Worm (Caenorhabditis elegans) whole organism, early embryonic: ENCODE measurements around the gene natc-1.

ENCODE experiments used
- B0310.2 ChIP-seq: sonication (generic microtip); optimal IDR thresholded peaks from 2 replicates; lab custom pipeline; 2016; ENCODE audit warnings: mild to moderate bottlenecking, missing genetic modification characterization, missing compliant biosample characterization
- F13C5.2 ChIP-seq: sonication (generic microtip); optimal IDR thresholded peaks from 2 replicates; lab custom pipeline; 2017; ENCODE audit warnings: mild to moderate bottlenecking, missing genetic modification characterization, inconsistent platforms, missing compliant biosample characterization
- aly-1 ChIP-seq: sonication (generic microtip); optimal IDR thresholded peaks from 2 replicates; lab custom pipeline; 2016; ENCODE audit warnings: missing genetic modification characterization, missing compliant biosample characterization
- ama-1 ChIP-seq: fragments of 150-350 bp; optimal IDR thresholded peaks from 2 replicates; lab custom pipeline; 2014
- ceh-13 ChIP-seq: fragments of 200-800 bp; sonication (Bioruptor generic); optimal IDR thresholded peaks from 2 replicates; lab custom pipeline; 2018; ENCODE audit warnings: mild to moderate bottlenecking, missing genetic modification characterization, missing compliant biosample characterization
- ceh-36 ChIP-seq: sonication (generic microtip); optimal IDR thresholded peaks from 2 replicates; lab custom pipeline; 2016; ENCODE audit warnings: missing genetic modification characterization, inconsistent platforms, missing compliant biosample characterization
- ets-7 ChIP-seq: sonication (generic microtip); optimal IDR thresholded peaks from 2 replicates; lab custom pipeline; 2016; ENCODE audit warnings: missing genotype, missing genetic modification characterization, missing compliant biosample characterization
- flt-1 ChIP-seq: fragments of 200-800 bp; sonication (Bioruptor generic); IDR thresholded peaks from 2 replicates; pipeline ENCODE4 v1.3.6; 2022; ENCODE audit warnings: missing genetic modification characterization, missing compliant biosample characterization
- hmbx-1 ChIP-seq: sonication (generic microtip); optimal IDR thresholded peaks from 2 replicates; lab custom pipeline; 2016; ENCODE audit warnings: mild to moderate bottlenecking, missing genetic modification characterization, missing compliant biosample characterization
- hmg-4 ChIP-seq: fragments of 200-800 bp; sonication (Bioruptor generic); optimal IDR thresholded peaks from 2 replicates; lab custom pipeline; 2018; ENCODE audit warnings: mild to moderate bottlenecking, missing genetic modification characterization, missing compliant biosample characterization
- hnd-1 ChIP-seq: sonication (generic microtip); optimal IDR thresholded peaks from 2 replicates; lab custom pipeline; 2016; ENCODE audit warnings: missing genetic modification characterization, missing compliant biosample characterization
- pes-1 ChIP-seq: fragments of 200-800 bp; sonication (Bioruptor generic); IDR thresholded peaks from 2 replicates; pipeline ENCODE4 v1.3.6; 2022; ENCODE audit warnings: missing genetic modification reagents, missing genetic modification characterization, missing compliant biosample characterization
- scrt-1 ChIP-seq: fragments of 200-800 bp; sonication (Bioruptor generic); IDR thresholded peaks from 2 replicates; pipeline ENCODE4 v1.3.6; 2022; ENCODE audit warnings: missing genetic modification characterization, missing compliant biosample characterization
- sea-1 ChIP-seq: fragments of 200-800 bp; sonication (Bioruptor generic); conservative IDR thresholded peaks from 2 replicates; pipeline ENCODE4 v1.3.6; 2022; ENCODE audit warnings: missing genetic modification characterization, missing compliant biosample characterization
- tbx-11 ChIP-seq: fragments of 200-800 bp; sonication (Bioruptor generic); IDR thresholded peaks from 2 replicates; pipeline ENCODE4 v1.3.6; 2022; ENCODE audit warnings: missing genetic modification characterization, missing compliant biosample characterization
- tbx-37 ChIP-seq: fragments of 200-800 bp; sonication (Bioruptor generic); conservative IDR thresholded peaks from 2 replicates; pipeline ENCODE4 v1.3.6; 2022; ENCODE audit warnings: missing genetic modification reagents, missing genetic modification characterization, missing compliant biosample characterization
- tra-4 ChIP-seq: sonication (generic microtip); optimal IDR thresholded peaks from 2 replicates; lab custom pipeline; 2017; ENCODE audit warnings: missing genetic modification characterization, missing compliant biosample characterization

natc-1 gene

DNA sequence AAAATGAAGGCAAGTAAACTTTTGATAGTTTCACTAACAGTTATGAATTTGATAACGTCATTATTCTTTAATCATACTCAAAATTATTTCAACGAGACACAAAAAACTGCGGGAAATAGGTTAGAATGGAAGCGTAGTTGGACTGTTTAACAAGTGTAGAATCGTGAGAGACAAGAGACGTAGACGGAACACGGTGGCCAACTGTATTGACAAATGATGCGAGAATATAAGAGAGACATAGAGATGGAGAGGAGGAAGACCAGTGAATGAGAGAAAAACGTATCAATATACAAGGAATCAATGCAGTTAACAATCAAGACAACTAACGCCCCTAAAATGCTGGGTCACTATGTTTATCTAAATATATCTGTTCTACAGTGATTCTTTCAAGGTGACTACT lies 16.5 kb upstream of the natc-1 start:
- no peak for TF ChIP-seq flt-1

DNA sequence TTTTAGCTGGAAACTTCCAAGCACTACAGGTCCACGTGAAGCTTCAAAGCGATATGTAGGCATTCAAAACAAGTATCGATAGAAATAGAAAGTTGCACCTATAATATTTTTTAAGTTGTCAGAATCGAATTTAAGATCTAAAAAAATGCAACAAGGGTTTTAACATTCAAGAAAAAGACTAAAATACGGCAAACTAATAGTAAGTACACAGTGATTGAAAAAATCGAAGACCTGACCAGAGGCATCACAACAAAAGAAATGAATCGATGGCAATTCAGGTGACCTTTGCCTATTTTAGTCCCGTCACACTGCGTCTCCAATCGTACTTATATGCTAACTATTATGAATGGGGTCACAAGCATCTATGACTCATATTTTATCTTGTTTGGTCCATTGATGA lies 14.2 kb upstream of the natc-1 start, which contains the start of gene T23B12.5:
T23B12.5 (minus strand) TSS at position 101 of the 400 bp plus-strand sequence.
- TF ChIP-seq ama-1 (lab: Kevin White, UChicago), result no peak
- no peak for TF ChIP-seq F13C5.2 (tag; lab: Kevin White, UChicago)

DNA sequence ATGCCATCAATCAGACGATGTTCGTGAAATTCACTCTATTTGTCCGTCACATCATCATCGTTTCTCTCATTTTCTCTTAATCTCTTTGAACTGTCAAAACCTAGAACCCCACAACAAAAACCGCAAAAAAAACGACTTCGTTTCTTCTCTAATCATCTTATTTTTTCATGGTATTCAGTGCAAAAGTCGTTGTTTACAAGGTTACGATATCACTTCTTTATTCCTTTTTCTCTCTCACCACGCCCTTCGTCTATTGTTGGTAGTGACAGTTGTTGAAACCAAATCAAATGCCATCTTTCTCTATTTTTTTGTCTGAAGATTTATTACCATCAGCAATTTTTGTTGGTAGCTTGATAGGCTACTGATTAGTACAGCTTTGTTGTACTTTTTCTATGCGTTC lies 12.9 kb upstream of the natc-1 start:
- TF ChIP-seq hmbx-1 (tag; lab: Kevin White, UChicago) (no peak), flt-1 (no peak), hnd-1 (tag; lab: Kevin White, UChicago) (no peak)

DNA sequence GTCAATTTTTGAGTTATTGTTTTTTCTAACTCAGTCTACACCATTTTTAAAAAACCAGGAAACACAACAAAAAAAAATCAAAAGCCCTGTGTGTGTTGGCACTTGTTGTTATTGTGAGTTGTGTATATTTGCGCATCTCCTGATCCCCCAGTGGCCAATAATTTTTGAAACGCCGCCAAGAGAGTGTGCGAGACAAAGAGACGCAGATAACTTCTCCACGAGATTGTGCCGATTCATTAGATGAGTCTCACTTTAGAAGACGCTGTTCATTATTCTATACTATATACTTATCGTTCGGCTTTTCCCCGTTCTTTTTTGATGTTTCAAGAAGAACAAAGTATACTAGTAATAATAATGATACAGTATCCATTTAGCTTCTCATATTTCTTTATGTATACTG lies 11.5 kb upstream of the natc-1 start:
- TF ChIP-seq ceh-13 (GFP tag; lab: Kevin White, UChicago), result no peak
- TF ChIP-seq sea-1 (GFP tag; lab: Robert Waterston, UW), result no peak
- TF ChIP-seq hmbx-1 (tag; lab: Kevin White, UChicago), result no peak
- no peak for TF ChIP-seq flt-1
- no peak for TF ChIP-seq tra-4 (tag; lab: Kevin White, UChicago)
- TF ChIP-seq scrt-1 (GFP tag; lab: Robert Waterston, UW), result no peak
- no peak for TF ChIP-seq tbx-11 (GFP tag; lab: Robert Waterston, UW)
- no peak for TF ChIP-seq B0310.2 (tag; lab: Kevin White, UChicago)
- TF ChIP-seq ets-7 (tag; lab: Kevin White, UChicago), result no peak
- TF ChIP-seq hmg-4 (GFP tag; lab: Kevin White, UChicago), result no peak
- no peak for TF ChIP-seq F13C5.2 (tag; lab: Kevin White, UChicago)
- TF ChIP-seq hnd-1 (tag; lab: Kevin White, UChicago), result no peak
- no peak for TF ChIP-seq pes-1 (GFP tag; lab: Robert Waterston, UW)
- no peak for TF ChIP-seq ceh-36 (tag; lab: Kevin White, UChicago)
- TF ChIP-seq tbx-37 (GFP tag; lab: Robert Waterston, UW), result no peak
- TF ChIP-seq aly-1, result no peak
- TF ChIP-seq ama-1 (lab: Kevin White, UChicago), result no peak

DNA sequence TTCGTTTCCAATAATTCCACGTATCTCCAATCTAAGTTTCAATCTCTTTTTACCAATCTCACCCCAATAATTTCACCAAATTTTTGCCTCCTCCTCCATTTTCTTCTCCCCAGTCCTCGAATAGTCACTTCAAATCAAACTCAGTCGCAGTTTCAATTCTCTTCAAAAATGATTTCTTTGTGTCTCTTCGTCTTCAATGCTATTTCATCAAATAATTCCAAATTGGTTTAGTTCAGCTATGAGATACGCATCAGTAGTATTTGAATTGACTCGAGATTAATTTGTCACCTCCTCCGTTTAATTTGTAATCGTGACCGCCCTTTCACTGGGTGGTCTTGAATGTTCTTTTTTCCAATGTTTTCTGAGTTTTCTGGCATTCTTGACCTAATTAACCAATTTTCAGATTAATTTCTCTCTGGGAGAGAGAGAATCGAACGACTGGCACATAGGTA lies 7.1 kb upstream of the natc-1 start, which contains the start of gene T23B12.11:
T23B12.11 (plus strand) TSS at position 402 of the 452 bp plus-strand sequence.
- TF ChIP-seq tbx-11 (GFP tag; lab: Robert Waterston, UW) (no peak), ceh-13 (GFP tag; lab: Kevin White, UChicago) (no peak), F13C5.2 (tag; lab: Kevin White, UChicago) (no peak), flt-1 (no peak), ets-7 (tag; lab: Kevin White, UChicago) (no peak), sea-1 (GFP tag; lab: Robert Waterston, UW) (no peak), pes-1 (GFP tag; lab: Robert Waterston, UW) (no peak), ama-1 (lab: Kevin White, UChicago) (no peak), hnd-1 (tag; lab: Kevin White, UChicago) (no peak), hmg-4 (GFP tag; lab: Kevin White, UChicago) (no peak), B0310.2 (tag; lab: Kevin White, UChicago) (no peak), tbx-37 (GFP tag; lab: Robert Waterston, UW) (no peak), ceh-36 (tag; lab: Kevin White, UChicago) (no peak), scrt-1 (GFP tag; lab: Robert Waterston, UW) (no peak), tra-4 (tag; lab: Kevin White, UChicago) (no peak), hmbx-1 (tag; lab: Kevin White, UChicago) (no peak), aly-1 (no peak)

DNA sequence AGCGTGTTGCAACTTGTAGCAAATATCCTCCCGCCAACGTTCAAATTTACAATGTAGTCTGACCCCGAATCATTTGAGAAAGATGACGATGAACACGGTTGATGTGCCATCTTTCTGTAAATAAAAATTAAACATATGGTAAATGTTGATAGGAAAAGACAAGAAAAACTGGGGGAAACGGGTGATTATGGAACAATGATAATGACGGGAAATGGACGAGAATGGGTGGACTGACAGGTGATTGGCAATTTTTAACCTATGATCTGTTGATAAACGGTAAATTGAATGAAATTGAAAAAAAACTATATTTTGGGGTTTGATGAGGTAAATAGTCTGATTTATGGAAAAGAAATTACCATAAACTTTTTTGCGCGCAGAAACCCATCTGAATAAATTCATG lies 1.9 kb upstream of the natc-1 start, which contains the start of gene T23B12.6:
T23B12.6 (minus strand) TSS at position 114 of the 400 bp plus-strand sequence.
- TF ChIP-seq hmg-4 (GFP tag; lab: Kevin White, UChicago), result no peak
- TF ChIP-seq B0310.2 (tag; lab: Kevin White, UChicago), result no peak
- TF ChIP-seq scrt-1 (GFP tag; lab: Robert Waterston, UW), result no peak
- no peak for TF ChIP-seq F13C5.2 (tag; lab: Kevin White, UChicago)
- no peak for TF ChIP-seq ama-1 (lab: Kevin White, UChicago)
- TF ChIP-seq ceh-36 (tag; lab: Kevin White, UChicago), result no peak
- TF ChIP-seq ets-7 (tag; lab: Kevin White, UChicago), result no peak
- no peak for TF ChIP-seq sea-1 (GFP tag; lab: Robert Waterston, UW)
- no peak for TF ChIP-seq tbx-37 (GFP tag; lab: Robert Waterston, UW)
- TF ChIP-seq tra-4 (tag; lab: Kevin White, UChicago), result no peak
- TF ChIP-seq hnd-1 (tag; lab: Kevin White, UChicago), result no peak
- TF ChIP-seq pes-1 (GFP tag; lab: Robert Waterston, UW), result no peak
- no peak for TF ChIP-seq aly-1
- no peak for TF ChIP-seq hmbx-1 (tag; lab: Kevin White, UChicago)
- no peak for TF ChIP-seq tbx-11 (GFP tag; lab: Robert Waterston, UW)

DNA sequence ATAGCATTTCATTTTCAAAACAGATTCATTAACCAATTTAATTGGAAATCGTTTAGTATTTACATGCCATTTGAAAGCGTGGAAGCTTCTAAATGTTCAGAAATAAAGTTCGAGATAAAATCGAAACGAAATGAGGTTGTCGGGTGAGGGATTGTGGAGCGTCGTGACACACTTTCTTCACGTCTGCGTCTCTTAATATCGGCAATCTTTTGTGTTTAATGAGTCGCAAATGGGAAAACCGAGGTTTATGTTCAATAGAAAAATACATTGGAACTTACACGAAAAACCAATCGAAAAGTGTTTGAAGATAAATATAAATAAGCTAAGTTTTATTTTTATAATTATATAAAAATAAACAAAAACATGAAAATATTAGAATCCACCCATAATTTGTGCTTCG lies 1.4 kb upstream of the natc-1 start:
- TF ChIP-seq aly-1, result no peak
- TF ChIP-seq ceh-13 (GFP tag; lab: Kevin White, UChicago), result no peak
- TF ChIP-seq tra-4 (tag; lab: Kevin White, UChicago), result no peak
- no peak for TF ChIP-seq hmg-4 (GFP tag; lab: Kevin White, UChicago)
- no peak for TF ChIP-seq ets-7 (tag; lab: Kevin White, UChicago)
- TF ChIP-seq tbx-37 (GFP tag; lab: Robert Waterston, UW), result no peak
- no peak for TF ChIP-seq pes-1 (GFP tag; lab: Robert Waterston, UW)
- TF ChIP-seq ceh-36 (tag; lab: Kevin White, UChicago), result no peak
- TF ChIP-seq F13C5.2 (tag; lab: Kevin White, UChicago), result no peak
- TF ChIP-seq flt-1, result no peak
- no peak for TF ChIP-seq sea-1 (GFP tag; lab: Robert Waterston, UW)
- TF ChIP-seq B0310.2 (tag; lab: Kevin White, UChicago), result no peak
- TF ChIP-seq ama-1 (lab: Kevin White, UChicago), result no peak
- TF ChIP-seq hmbx-1 (tag; lab: Kevin White, UChicago), result no peak
- no peak for TF ChIP-seq hnd-1 (tag; lab: Kevin White, UChicago)
- TF ChIP-seq scrt-1 (GFP tag; lab: Robert Waterston, UW), result no peak
- TF ChIP-seq tbx-11 (GFP tag; lab: Robert Waterston, UW), result no peak
